Fruit fly (Drosophila melanogaster) whole organism, wandering third instar larva: ENCODE data around the gene CG15864.

ENCODE experiments used
- Abd-B ChIP-seq: fragments of >200 bp; optimal IDR thresholded peaks from 2 replicates; lab custom pipeline; 2017; ENCODE audit warnings: missing biosample characterization, missing genetic modification characterization
- CG32264 ChIP-seq: fragments of 200-800 bp; sonication (Bioruptor generic); optimal IDR thresholded peaks from 2 replicates; lab custom pipeline; 2016; ENCODE audit warnings: missing biosample characterization, missing genetic modification characterization
- CG9705 ChIP-seq: fragments of 200-800 bp; sonication (Bioruptor generic); optimal IDR thresholded peaks from 2 replicates; lab custom pipeline; 2018; ENCODE audit warnings: missing biosample characterization, mild to moderate bottlenecking, missing genetic modification characterization
- Dfd ChIP-seq: fragments of >200 bp; optimal IDR thresholded peaks from 2 replicates; lab custom pipeline; 2017; ENCODE audit warnings: missing biosample characterization, missing genetic modification characterization
- Dif ChIP-seq: fragments of 200-275, 200-300 bp; sonication (Bioruptor generic); optimal IDR thresholded peaks from 2 replicates; lab custom pipeline; 2018; ENCODE audit warnings: missing biosample characterization, missing genetic modification characterization; ENCODE audit not compliant: partially characterized antibody
- GATAd ChIP-seq: sonication (Bioruptor generic); optimal IDR thresholded peaks from 2 replicates; lab custom pipeline; 2016; ENCODE audit warnings: missing biosample characterization, missing genetic modification characterization
- HLH106 ChIP-seq: fragments of 200-800 bp; optimal IDR thresholded peaks from 3 replicates; lab custom pipeline; 2019; ENCODE audit warnings: missing biosample characterization, mild to moderate bottlenecking, missing genetic modification characterization, moderate library complexity
- Hnf4 ChIP-seq: fragments of 200-800 bp; sonication (Bioruptor generic); optimal IDR thresholded peaks from 2 replicates; lab custom pipeline; 2016; ENCODE audit warnings: missing biosample characterization, mild to moderate bottlenecking, missing genetic modification characterization
- Hr78 ChIP-seq: fragments of >200 bp; optimal IDR thresholded peaks from 2 replicates; lab custom pipeline; 2017; ENCODE audit warnings: missing biosample characterization, missing genetic modification characterization
- Hr83 ChIP-seq: fragments of 200-300 bp; sonication (Bioruptor generic); optimal IDR thresholded peaks from 2 replicates; lab custom pipeline; 2016; ENCODE audit warnings: missing biosample characterization, mild to moderate bottlenecking, missing genetic modification characterization, moderate library complexity; ENCODE audit not compliant: poor library complexity, severe bottlenecking
- Jra ChIP-seq: sonication (Bioruptor generic); optimal IDR thresholded peaks from 2 replicates; lab custom pipeline; 2016; ENCODE audit warnings: missing biosample characterization, missing genetic modification characterization
- Myc ChIP-seq: fragments of >200 bp; optimal IDR thresholded peaks from 2 replicates; lab custom pipeline; 2017
- N ChIP-seq: fragments of >200 bp; optimal IDR thresholded peaks from 2 replicates; lab custom pipeline; 2018; ENCODE audit warnings: missing biosample characterization, missing external identifiers, missing genetic modification characterization
- OdsH ChIP-seq: fragments of 200-800 bp; sonication (Bioruptor generic); optimal IDR thresholded peaks from 2 replicates; lab custom pipeline; 2016; ENCODE audit warnings: missing biosample characterization, mild to moderate bottlenecking, missing genetic modification characterization
- Rel ChIP-seq, 2 experiments: fragments of 200-800 bp; sonication (Bioruptor generic) in 1 of 2; optimal IDR thresholded peaks; 2 replicates in 1 of 2; 3 replicates in 1 of 2; lab custom pipeline; 2016 to 2019; ENCODE audit warnings: mild to moderate bottlenecking in 2 of 2, missing biosample characterization in 2 of 2, missing genetic modification characterization in 2 of 2, moderate library complexity in 1 of 2
- Sp1 ChIP-seq: fragments of 200-800 bp; sonication (Bioruptor generic); optimal IDR thresholded peaks from 3 replicates; lab custom pipeline; 2019; ENCODE audit warnings: missing biosample characterization, mild to moderate bottlenecking, missing genetic modification characterization, moderate library complexity
- br ChIP-seq: fragments of 200-800 bp; sonication (Bioruptor generic); optimal IDR thresholded peaks from 2 replicates; lab custom pipeline; 2016; ENCODE audit warnings: missing biosample characterization, missing genetic modification characterization
- brk ChIP-seq: fragments of 200-800 bp; sonication (Bioruptor generic); optimal IDR thresholded peaks from 2 replicates; lab custom pipeline; 2016; ENCODE audit warnings: missing biosample characterization, mild to moderate bottlenecking, missing genetic modification characterization
- dl ChIP-seq, 2 experiments: fragments of 175-275, 200-275 bp in 1 of 2; fragments of 200-275 bp in 1 of 2; sonication (Bioruptor generic); optimal IDR thresholded peaks; lab custom pipeline; 2018; ENCODE audit warnings: mild to moderate bottlenecking in 2 of 2, missing biosample characterization in 2 of 2, missing genetic modification characterization in 2 of 2, moderate library complexity in 2 of 2; ENCODE audit not compliant: partially characterized antibody in 2 of 2, insufficient read depth in 1 of 2
- dmrt93B ChIP-seq: fragments of 200-800 bp; sonication (Bioruptor generic); optimal IDR thresholded peaks from 2 replicates; lab custom pipeline; 2018; ENCODE audit warnings: missing biosample characterization, mild to moderate bottlenecking, missing genetic modification characterization
- ey ChIP-seq: fragments of 200-800 bp; sonication (Bioruptor generic); optimal IDR thresholded peaks from 2 replicates; lab custom pipeline; 2016; ENCODE audit warnings: missing biosample characterization, missing genetic modification characterization
- foxo ChIP-seq, 2 experiments: fragments of 200-800 bp; sonication (Bioruptor generic); optimal IDR thresholded peaks; 2 replicates in 1 of 2; 3 replicates in 1 of 2; lab custom pipeline; 2016 to 2017; ENCODE audit warnings: missing biosample characterization in 2 of 2, missing genetic modification characterization in 2 of 2
- jim ChIP-seq: fragments of 175-275, 200-325 bp; sonication (Bioruptor generic); optimal IDR thresholded peaks from 2 replicates; lab custom pipeline; 2016; ENCODE audit warnings: missing biosample characterization, mild to moderate bottlenecking, missing genetic modification characterization
- pan ChIP-seq: fragments of >200 bp; optimal IDR thresholded peaks from 2 replicates; lab custom pipeline; 2017
- rgr ChIP-seq: fragments of 200-800 bp; sonication (Bioruptor generic); optimal IDR thresholded peaks from 3 replicates; lab custom pipeline; 2016; ENCODE audit warnings: missing biosample characterization, mild to moderate bottlenecking, missing genetic modification characterization
- sage ChIP-seq: fragments of 200-800 bp; sonication (Bioruptor generic); optimal IDR thresholded peaks from 2 replicates; lab custom pipeline; 2016; ENCODE audit warnings: missing biosample characterization, mild to moderate bottlenecking, missing genetic modification characterization
- tai ChIP-seq: sonication (Bioruptor generic); optimal IDR thresholded peaks from 2 replicates; lab custom pipeline; 2016; ENCODE audit warnings: missing biosample characterization, missing genetic modification characterization
- usp ChIP-seq: fragments of >200 bp; optimal IDR thresholded peaks from 2 replicates; lab custom pipeline; 2017; ENCODE audit warnings: missing biosample characterization, missing genetic modification characterization
- woc ChIP-seq: sonication (Bioruptor generic); optimal IDR thresholded peaks from 2 replicates; lab custom pipeline; 2016; ENCODE audit warnings: missing biosample characterization, mild to moderate bottlenecking, missing genetic modification characterization

CG15864 gene

dm6 chr3R:8285727-8286344 lies 37.6 kb downstream of the CG15864 start:
- TF ChIP-seq ey = no peak
- TF ChIP-seq dmrt93B (GFP tag; lab: Kevin White, UChicago) = no peak
- TF ChIP-seq dl (GFP tag; optimal IDR thresholded peaks at IDR 0.05; lab: Kevin White, UChicago; ENCODE audit: insufficient read depth in 1 of 2, partially characterized antibody in 2 of 2) = no peak
- TF ChIP-seq brk (GFP tag; lab: Kevin White, UChicago) = no peak
- no peak for TF ChIP-seq woc (GFP tag; lab: Kevin White, UChicago)
- TF ChIP-seq Hr83 (GFP tag; lab: Kevin White, UChicago) = no peak
- no peak for TF ChIP-seq Jra (GFP tag; lab: Kevin White, UChicago)
- no peak for TF ChIP-seq HLH106 (tag; lab: Kevin White, UChicago)
- no peak for TF ChIP-seq Hr78 (GFP tag; lab: Kevin White, UChicago)
- TF ChIP-seq Dif (GFP tag; lab: Kevin White, UChicago) = no peak
- TF ChIP-seq Myc (lab: Kevin White, UChicago) = no peak
- TF ChIP-seq rgr (GFP tag; lab: Kevin White, UChicago) = no peak
- TF ChIP-seq sage (GFP tag; lab: Kevin White, UChicago) = no peak
- TF ChIP-seq GATAd (GFP tag; lab: Kevin White, UChicago) = no peak

dm6 chr3R:8287697-8288096 lies 39.5 kb downstream of the CG15864 start, which contains the start of gene Nazo:
Nazo (plus strand) TSS chr3R:8287876.
- no peak for TF ChIP-seq Rel (GFP tag; optimal IDR thresholded peaks at IDR 0.05; lab: Kevin White, UChicago)
- TF ChIP-seq Rel (tag; optimal IDR thresholded peaks at IDR 0.05; lab: Kevin White, UChicago) = peak; percentile 90
- no peak for TF ChIP-seq OdsH (GFP tag; lab: Kevin White, UChicago)
- no peak for TF ChIP-seq Dif (GFP tag; lab: Kevin White, UChicago)
- TF ChIP-seq Hr78 (GFP tag; lab: Kevin White, UChicago) = no peak
- TF ChIP-seq, all 38 proteins: peak for 1

- TF ChIP-seq brk (GFP tag; lab: Kevin White, UChicago) (no peak), sage (GFP tag; lab: Kevin White, UChicago) (no peak), Dfd (GFP tag; lab: Kevin White, UChicago) (no peak), OdsH (GFP tag; lab: Kevin White, UChicago) (no peak), tai (GFP tag; lab: Kevin White, UChicago) (no peak), CG32264 (GFP tag; lab: Kevin White, UChicago) (no peak)
Observed at dm6 chr3R:8288790-8289189, 40.6 kb downstream of the CG15864 start.

DNA sequence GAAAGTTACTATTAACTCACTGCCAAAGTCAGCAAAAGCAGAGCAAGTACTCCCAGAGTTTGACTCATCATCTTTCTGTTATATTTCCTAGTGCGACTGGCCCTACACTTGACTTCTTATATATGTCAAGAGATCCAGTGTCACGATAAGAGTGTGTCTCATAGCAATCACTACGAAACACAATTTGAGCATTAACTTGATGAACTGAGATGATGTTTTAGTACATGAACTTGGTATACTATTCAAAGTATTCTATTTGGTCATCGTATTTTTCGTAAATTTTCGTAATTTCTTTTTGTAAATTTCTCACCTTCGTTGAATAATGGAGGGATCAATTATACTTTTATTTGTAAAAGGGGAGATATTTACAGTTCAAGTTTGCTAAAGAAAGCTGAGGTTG lies 42.2 kb downstream of the CG15864 start, which contains the start of gene CG11672:
TSS of gene CG11672 (minus strand) at position 101 of the 400 bp plus-strand sequence.
- no peak for TF ChIP-seq Myc (lab: Kevin White, UChicago)
- no peak for TF ChIP-seq Hr78 (GFP tag; lab: Kevin White, UChicago)
- TF ChIP-seq Abd-B (GFP tag; lab: Kevin White, UChicago) = no peak
- no peak for TF ChIP-seq usp (GFP tag; lab: Kevin White, UChicago)
- no peak for TF ChIP-seq pan (lab: Kevin White, UChicago)
- no peak for TF ChIP-seq Jra (GFP tag; lab: Kevin White, UChicago)
- no peak for TF ChIP-seq Hr83 (GFP tag; lab: Kevin White, UChicago)
- no peak for TF ChIP-seq OdsH (GFP tag; lab: Kevin White, UChicago)
- TF ChIP-seq jim (GFP tag; lab: Kevin White, UChicago) = no peak
- no peak for TF ChIP-seq Sp1 (GFP tag; lab: Kevin White, UChicago)
- no peak for TF ChIP-seq GATAd (GFP tag; lab: Kevin White, UChicago)
- no peak for TF ChIP-seq brk (GFP tag; lab: Kevin White, UChicago)
- no peak for TF ChIP-seq Dfd (GFP tag; lab: Kevin White, UChicago)
- TF ChIP-seq sage (GFP tag; lab: Kevin White, UChicago) = no peak
- no peak for TF ChIP-seq foxo (GFP tag; optimal IDR thresholded peaks at IDR 0.05; lab: Kevin White, UChicago)
- no peak for TF ChIP-seq Hnf4 (GFP tag; lab: Kevin White, UChicago)

dm6 chr3R:8290940-8291339 lies 42.7 kb downstream of the CG15864 start, which contains the start of gene CG31464:
CG31464 (plus strand) TSS chr3R:8291240.
- TF ChIP-seq CG9705 (GFP tag; lab: Kevin White, UChicago) (no peak), br (GFP tag; lab: Kevin White, UChicago) (no peak), HLH106 (tag; lab: Kevin White, UChicago) (no peak), N (no peak), dmrt93B (GFP tag; lab: Kevin White, UChicago) (no peak), GATAd (GFP tag; lab: Kevin White, UChicago) (no peak), sage (GFP tag; lab: Kevin White, UChicago) (no peak)
